Worm (Caenorhabditis elegans) whole organism, late embryonic: ENCODE measurements around the gene nuo-5.

Experiments
- T23F11.4 ChIP-seq: fragments of 200-800 bp; sonication (Bioruptor generic); optimal IDR thresholded peaks from 2 replicates; lab custom pipeline; 2018; ENCODE audit warnings: mild to moderate bottlenecking, missing genetic modification characterization, missing compliant biosample characterization
- ama-1 ChIP-seq: fragments of 150-350 bp; optimal IDR thresholded peaks from 2 replicates; lab custom pipeline; 2014
- ceh-24 ChIP-seq: sonication (generic microtip); optimal IDR thresholded peaks from 2 replicates; lab custom pipeline; 2016; ENCODE audit warnings: mild to moderate bottlenecking, missing genetic modification characterization, missing compliant biosample characterization
- ceh-30 ChIP-seq: fragments of 150-350 bp; optimal IDR thresholded peaks from 2 replicates; lab custom pipeline; 2014; ENCODE audit warnings: missing biosample characterization, missing genetic modification characterization
- ceh-34 ChIP-seq: sonication (generic microtip); optimal IDR thresholded peaks from 2 replicates; lab custom pipeline; 2016; ENCODE audit warnings: mild to moderate bottlenecking, missing genetic modification characterization, missing compliant biosample characterization
- eyg-1 ChIP-seq: sonication (generic microtip); optimal IDR thresholded peaks from 2 replicates; lab custom pipeline; 2016; ENCODE audit warnings: missing genotype, missing genetic modification characterization, missing compliant biosample characterization
- fkh-6 ChIP-seq: sonication (generic microtip); optimal IDR thresholded peaks from 2 replicates; lab custom pipeline; 2016; ENCODE audit warnings: missing genetic modification characterization, missing compliant biosample characterization
- nhr-11 ChIP-seq: fragments of 150-350 bp; optimal IDR thresholded peaks from 2 replicates; lab custom pipeline; 2014; ENCODE audit warnings: missing biosample characterization, missing genetic modification characterization
- pha-4 ChIP-seq: fragments of 150-350 bp; optimal IDR thresholded peaks from 2 replicates; lab custom pipeline; 2018; ENCODE audit warnings: missing biosample characterization, missing genetic modification reagents, missing genetic modification characterization
- pqm-1 ChIP-seq: sonication (generic microtip); optimal IDR thresholded peaks from 2 replicates; lab custom pipeline; 2016; ENCODE audit warnings: missing genetic modification characterization, missing compliant biosample characterization
- rnt-1 ChIP-seq: sonication (generic microtip); optimal IDR thresholded peaks from 2 replicates; lab custom pipeline; 2016; ENCODE audit warnings: missing genetic modification characterization, missing compliant biosample characterization
- sdc-2 ChIP-seq: sonication (generic microtip); optimal IDR thresholded peaks from 2 replicates; lab custom pipeline; 2016; ENCODE audit warnings: missing genotype, missing genetic modification characterization, missing compliant biosample characterization
- ttx-3 ChIP-seq: sonication (generic microtip); optimal IDR thresholded peaks from 2 replicates; lab custom pipeline; 2016; ENCODE audit warnings: missing genetic modification reagents, missing genetic modification characterization, missing compliant biosample characterization

- no peak for TF ChIP-seq nhr-11 (tag; lab: Kevin White, UChicago)
- no peak for TF ChIP-seq ceh-30 (tag; lab: Kevin White, UChicago)
- TF ChIP-seq rnt-1 (tag; lab: Kevin White, UChicago), result no peak
- TF ChIP-seq ttx-3 (tag; lab: Kevin White, UChicago), result no peak
- no peak for TF ChIP-seq ama-1 (lab: Kevin White, UChicago)
- no peak for TF ChIP-seq eyg-1 (tag; lab: Kevin White, UChicago)
- no peak for TF ChIP-seq fkh-6 (tag; lab: Kevin White, UChicago)
- TF ChIP-seq ceh-34 (tag; lab: Kevin White, UChicago), result no peak
- TF ChIP-seq sdc-2 (tag; lab: Kevin White, UChicago), result no peak
- TF ChIP-seq ceh-24 (tag; lab: Kevin White, UChicago), result no peak
- no peak for TF ChIP-seq T23F11.4 (GFP tag; lab: Kevin White, UChicago)
- no peak for TF ChIP-seq pha-4 (tag; lab: Kevin White, UChicago)
- no peak for TF ChIP-seq pqm-1 (tag; lab: Kevin White, UChicago)
Measured at ce11 chrV:2738174-2738573, 39.4 kb downstream of the nuo-5 start, which contains the start of gene srg-56.
